Fruit fly (Drosophila melanogaster): ENCODE data around the gene tin.

Gene tin

dm6 chr3R:21347815-21348186 lies 31.0 kb upstream of the tin start (continued):
- TF ChIP-seq CG1233 (GFP tag; optimal IDR thresholded peaks at IDR 0.05) = peak; percentile 1
- peak; percentile 21 for TF ChIP-seq Meics (GFP tag; optimal IDR thresholded peaks at IDR 0.05)
- no peak for TF ChIP-seq CG11247 (GFP tag; IDR thresholded peaks at IDR 0.05)
- no peak for TF ChIP-seq CG34224 (GFP tag; IDR thresholded peaks at IDR 0.05; ENCODE audit: partially characterized antibody)
- TF ChIP-seq shn (GFP tag; optimal IDR thresholded peaks at IDR 0.05) = no peak
- TF ChIP-seq bsh (GFP tag; optimal IDR thresholded peaks at IDR 0.05) = peak in 1 of 2 experiments; percentile 37
- TF ChIP-seq MESR4 (GFP tag; optimal IDR thresholded peaks at IDR 0.05) = no peak
- TF ChIP-seq Adf1 (GFP tag; IDR thresholded peaks at IDR 0.05) = no peak
- TF ChIP-seq ab (GFP tag; optimal IDR thresholded peaks at IDR 0.05) = no peak
- no peak for TF ChIP-seq CG6765 (GFP tag; optimal IDR thresholded peaks at IDR 0.05)
- no peak for TF ChIP-seq CG9215 (GFP tag; IDR thresholded peaks at IDR 0.05)
- no peak for TF ChIP-seq CG12071 (GFP tag; optimal IDR thresholded peaks at IDR 0.05)
- no peak for TF ChIP-seq CG10366 (GFP tag; IDR thresholded peaks at IDR 0.05)
- TF ChIP-seq CG7928 (GFP tag; optimal IDR thresholded peaks at IDR 0.05) = no peak
- TF ChIP-seq luna (GFP tag; optimal IDR thresholded peaks at IDR 0.05) = no peak
- TF ChIP-seq chm (GFP tag; IDR thresholded peaks at IDR 0.05) = peak; percentile 52; the same call in 1 of the 2 replicates
- no peak for TF ChIP-seq CG2875 (GFP tag; optimal IDR thresholded peaks at IDR 0.05)
- peak; percentile 5 for TF ChIP-seq chn (GFP tag; optimal IDR thresholded peaks at IDR 0.05)
- no peak for TF ChIP-seq CG8359 (GFP tag; optimal IDR thresholded peaks at IDR 0.05; ENCODE audit: borderline replicate concordance)
- no peak for TF ChIP-seq CG2120 (GFP tag; optimal IDR thresholded peaks at IDR 0.05)
- TF ChIP-seq CG8388 (GFP tag; optimal IDR thresholded peaks at IDR 0.05) = peak; percentile 36
- no peak for TF ChIP-seq Atf3 (GFP tag; optimal IDR thresholded peaks at IDR 0.05)
- TF ChIP-seq crc (GFP tag; optimal IDR thresholded peaks at IDR 0.05) = no peak
- no peak for TF ChIP-seq btn (GFP tag; optimal IDR thresholded peaks at IDR 0.05)
- no peak for TF ChIP-seq CG1024 (GFP tag; IDR thresholded peaks at IDR 0.05)
- TF ChIP-seq Hand (GFP tag; optimal IDR thresholded peaks at IDR 0.05) = no peak
- no peak for TF ChIP-seq CG10462 (GFP tag; optimal IDR thresholded peaks at IDR 0.05)

dm6 chr3R:21348367-21349038 lies 30.3 kb upstream of the tin start:
- TF ChIP-seq cas (GFP tag; IDR thresholded peaks at IDR 0.05) = no peak
- TF ChIP-seq CG15514 (GFP tag; optimal IDR thresholded peaks at IDR 0.05) = peak; percentile 2
- TF ChIP-seq Deaf1 (tag; optimal IDR thresholded peaks at IDR 0.05) = peak; percentile 90
- TF ChIP-seq ro (GFP tag; IDR thresholded peaks at IDR 0.05) = no peak
- TF ChIP-seq abd-A (tag; optimal IDR thresholded peaks at IDR 0.05) = peak; percentile 30
- no peak for TF ChIP-seq disco-r (GFP tag; optimal IDR thresholded peaks at IDR 0.05)
- no peak for TF ChIP-seq CG5180 (GFP tag; optimal IDR thresholded peaks at IDR 0.05)
- TF ChIP-seq Med (GFP tag) = peak; percentile 75
- TF ChIP-seq CG11093 (GFP tag; IDR thresholded peaks at IDR 0.05) = 0 out of 3 replicates have a peak, but pooled peaks have one; percentile 20
- TF ChIP-seq CG17385 (GFP tag; optimal IDR thresholded peaks at IDR 0.05) = peak; percentile 89
- TF ChIP-seq cg (GFP tag; optimal IDR thresholded peaks at IDR 0.05) = peak; percentile 13
- TF ChIP-seq lab (GFP tag; optimal IDR thresholded peaks at IDR 0.05) = peak; percentile 33
- TF ChIP-seq sqz (GFP tag; optimal IDR thresholded peaks at IDR 0.05) = peak; percentile 7
- TF ChIP-seq lbe (GFP tag; optimal IDR thresholded peaks at IDR 0.05) = peak; percentile 15
- TF ChIP-seq CG8290 (GFP tag; optimal IDR thresholded peaks at IDR 0.05) = no peak
- peak in 1 of 2 experiments; percentile 44 for TF ChIP-seq CG8290 (tag; optimal IDR thresholded peaks at IDR 0.05)
- TF ChIP-seq mirr (GFP tag; optimal IDR thresholded peaks at IDR 0.05) = peak; percentile 33

Data from whole organism, embryonic.